Fruit fly (Drosophila melanogaster) whole organism: Measurements from ENCODE around the gene CG31126.

Source experiments
- CG8478 ChIP-seq: fragments of >200 bp; optimal IDR thresholded peaks from 2 replicates; lab custom pipeline; 2018; ENCODE audit warnings: inconsistent platforms
- Dll ChIP-seq: fragments of >200 bp; optimal IDR thresholded peaks from 2 replicates; lab custom pipeline; 2017
- EcR ChIP-seq, 2 experiments: fragments of >200 bp; optimal IDR thresholded peaks; 2 replicates each; lab custom pipeline; 2017; ENCODE audit warnings: missing biosample characterization in 2 of 2, missing genetic modification characterization in 2 of 2, missing genetic modification reagents in 2 of 2
- pan ChIP-seq: fragments of >200 bp; optimal IDR thresholded peaks from 2 replicates; lab custom pipeline; 2017
- psq ChIP-seq: fragments of >200 bp; optimal IDR thresholded peaks from 2 replicates; lab custom pipeline; 2017
- usp ChIP-seq: fragments of >200 bp; optimal IDR thresholded peaks from 2 replicates; lab custom pipeline; 2017; ENCODE audit warnings: missing biosample characterization, missing genetic modification characterization, mixed read lengths

dm6 chr3R:24626667-24627066 is 32.8 kb upstream of the CG31126 start:
- TF ChIP-seq EcR (GFP tag; optimal IDR thresholded peaks at IDR 0.05; lab: Kevin White, UChicago), result no peak
- no peak for TF ChIP-seq psq (lab: Kevin White, UChicago)
- no peak for TF ChIP-seq Dll (lab: Kevin White, UChicago)
- TF ChIP-seq CG8478 (lab: Kevin White, UChicago), result no peak
- no peak for TF ChIP-seq usp
- no peak for TF ChIP-seq pan (lab: Kevin White, UChicago)
